Worm (Caenorhabditis elegans) whole organism, late embryonic: ENCODE data around the gene srx-125.

ENCODE experiments used
- C08G9.2 ChIP-seq: sonication (generic microtip); optimal IDR thresholded peaks from 2 replicates; lab custom pipeline; 2016; ENCODE audit warnings: mild to moderate bottlenecking, missing genetic modification characterization, moderate library complexity, missing compliant biosample characterization
- F13H6.1 ChIP-seq: sonication (generic microtip); optimal IDR thresholded peaks from 2 replicates; lab custom pipeline; 2016; ENCODE audit warnings: missing genetic modification characterization, missing compliant biosample characterization
- T23F11.4 ChIP-seq: fragments of 200-800 bp; sonication (Bioruptor generic); optimal IDR thresholded peaks from 2 replicates; lab custom pipeline; 2018; ENCODE audit warnings: mild to moderate bottlenecking, missing genetic modification characterization, missing compliant biosample characterization
- Y22D7AL.16 ChIP-seq: sonication (generic microtip); optimal IDR thresholded peaks from 2 replicates; lab custom pipeline; 2016; ENCODE audit warnings: missing genetic modification characterization, missing compliant biosample characterization
- ahr-1 ChIP-seq: sonication (generic microtip); optimal IDR thresholded peaks from 2 replicates; lab custom pipeline; 2016; ENCODE audit warnings: missing genetic modification characterization, missing compliant biosample characterization
- ama-1 ChIP-seq: fragments of 150-350 bp; optimal IDR thresholded peaks from 2 replicates; lab custom pipeline; 2014
- ceh-22 ChIP-seq: sonication (generic microtip); optimal IDR thresholded peaks from 2 replicates; lab custom pipeline; 2017; ENCODE audit warnings: missing biosample characterization, missing genetic modification characterization
- ceh-24 ChIP-seq: sonication (generic microtip); optimal IDR thresholded peaks from 2 replicates; lab custom pipeline; 2016; ENCODE audit warnings: mild to moderate bottlenecking, missing genetic modification characterization, missing compliant biosample characterization
- ceh-30 ChIP-seq: fragments of 150-350 bp; optimal IDR thresholded peaks from 2 replicates; lab custom pipeline; 2014; ENCODE audit warnings: missing biosample characterization, missing genetic modification characterization
- ceh-31 ChIP-seq: sonication (generic microtip); optimal IDR thresholded peaks from 2 replicates; lab custom pipeline; 2016; ENCODE audit warnings: missing genetic modification characterization, missing compliant biosample characterization
- che-1 ChIP-seq: sonication (generic microtip); optimal IDR thresholded peaks from 2 replicates; lab custom pipeline; 2016; ENCODE audit warnings: mild to moderate bottlenecking, missing genetic modification characterization, missing compliant biosample characterization
- elt-2 ChIP-seq: sonication (generic microtip); optimal IDR thresholded peaks from 2 replicates; lab custom pipeline; 2016; ENCODE audit warnings: missing genetic modification reagents, missing genetic modification characterization, missing compliant biosample characterization
- elt-4 ChIP-seq: sonication (generic microtip); optimal IDR thresholded peaks from 2 replicates; lab custom pipeline; 2016; ENCODE audit warnings: missing genetic modification characterization, missing compliant biosample characterization
- eyg-1 ChIP-seq: sonication (generic microtip); optimal IDR thresholded peaks from 2 replicates; lab custom pipeline; 2016; ENCODE audit warnings: missing genotype, missing genetic modification characterization, missing compliant biosample characterization
- gmeb-2 ChIP-seq: sonication (generic microtip); optimal IDR thresholded peaks from 2 replicates; lab custom pipeline; 2016; ENCODE audit warnings: missing genetic modification characterization, inconsistent platforms, missing compliant biosample characterization
- hlh-6 ChIP-seq: sonication (generic microtip); optimal IDR thresholded peaks from 2 replicates; lab custom pipeline; 2016; ENCODE audit warnings: missing genotype, missing genetic modification characterization, missing compliant biosample characterization
- hlh-8 ChIP-seq: sonication (generic microtip); optimal IDR thresholded peaks from 2 replicates; lab custom pipeline; 2016; ENCODE audit warnings: missing genotype, missing genetic modification characterization, missing compliant biosample characterization
- lin-11 ChIP-seq: fragments of 200-800 bp; sonication (Bioruptor generic); optimal IDR thresholded peaks from 2 replicates; lab custom pipeline; 2018; ENCODE audit warnings: mild to moderate bottlenecking, missing genetic modification characterization, missing compliant biosample characterization
- nhr-11 ChIP-seq: fragments of 150-350 bp; optimal IDR thresholded peaks from 2 replicates; lab custom pipeline; 2014; ENCODE audit warnings: missing biosample characterization, missing genetic modification characterization
- nhr-232 ChIP-seq: sonication (generic microtip); optimal IDR thresholded peaks from 2 replicates; lab custom pipeline; 2016; ENCODE audit warnings: missing genetic modification characterization, missing compliant biosample characterization
- pat-9 ChIP-seq: fragments of 200-800 bp; sonication (Bioruptor generic); optimal IDR thresholded peaks from 2 replicates; lab custom pipeline; 2018; ENCODE audit warnings: mild to moderate bottlenecking, missing genetic modification characterization, moderate library complexity, missing compliant biosample characterization
- pha-4 ChIP-seq: fragments of 150-350 bp; optimal IDR thresholded peaks from 2 replicates; lab custom pipeline; 2018; ENCODE audit warnings: missing biosample characterization, missing genetic modification reagents, missing genetic modification characterization
- pqm-1 ChIP-seq: sonication (generic microtip); optimal IDR thresholded peaks from 2 replicates; lab custom pipeline; 2016; ENCODE audit warnings: missing genetic modification characterization, missing compliant biosample characterization
- pros-1 ChIP-seq: fragments of 150-350 bp; optimal IDR thresholded peaks from 2 replicates; lab custom pipeline; 2014; ENCODE audit warnings: missing biosample characterization, missing genetic modification reagents, missing genetic modification characterization
- ref-2 ChIP-seq: sonication (generic microtip); optimal IDR thresholded peaks from 2 replicates; lab custom pipeline; 2016; ENCODE audit warnings: missing genetic modification characterization, missing compliant biosample characterization
- rnt-1 ChIP-seq: sonication (generic microtip); optimal IDR thresholded peaks from 2 replicates; lab custom pipeline; 2016; ENCODE audit warnings: missing genetic modification characterization, missing compliant biosample characterization
- syd-9 ChIP-seq: sonication (generic microtip); optimal IDR thresholded peaks from 2 replicates; lab custom pipeline; 2016; ENCODE audit warnings: mild to moderate bottlenecking, missing genetic modification characterization, moderate library complexity, missing compliant biosample characterization
- tbx-7 ChIP-seq: sonication (generic microtip); optimal IDR thresholded peaks from 2 replicates; lab custom pipeline; 2016; ENCODE audit warnings: missing genotype, missing genetic modification characterization, missing compliant biosample characterization
- unc-3 ChIP-seq, 2 experiments: fragments of 200-800 bp in 1 of 2; sonication (Bioruptor generic) in 1 of 2; sonication (generic microtip) in 1 of 2; conservative IDR thresholded peaks in 1 of 2; optimal IDR thresholded peaks in 1 of 2; 2 replicates each; pipeline versions ENCODE4 v1.3.6 to Lab custom; 2016 to 2022; ENCODE audit warnings: missing compliant biosample characterization in 2 of 2, missing genetic modification characterization in 2 of 2, missing genetic modification reagents in 1 of 2
- unc-42 ChIP-seq: sonication (generic microtip); optimal IDR thresholded peaks from 2 replicates; lab custom pipeline; 2016; ENCODE audit warnings: missing genotype, missing genetic modification characterization, missing compliant biosample characterization
- unc-55 ChIP-seq: sonication (generic microtip); optimal IDR thresholded peaks from 2 replicates; lab custom pipeline; 2017; ENCODE audit warnings: missing biosample characterization, missing genetic modification reagents, missing genetic modification characterization
- unc-86 ChIP-seq: sonication (generic microtip); optimal IDR thresholded peaks from 2 replicates; lab custom pipeline; 2016; ENCODE audit warnings: missing genetic modification characterization, missing compliant biosample characterization
- zip-5 ChIP-seq: sonication (generic microtip); optimal IDR thresholded peaks from 2 replicates; lab custom pipeline; 2016; ENCODE audit warnings: missing genetic modification characterization, missing compliant biosample characterization
- ztf-16 ChIP-seq: sonication (generic microtip); optimal IDR thresholded peaks from 2 replicates; lab custom pipeline; 2017; ENCODE audit warnings: missing genetic modification characterization, missing compliant biosample characterization

Gene srx-125

ce11 chrV:13369663-13370062, 2.5 kb downstream of the srx-125 start:
- TF ChIP-seq ref-2 (tag; lab: Kevin White, UChicago) (no peak), ceh-31 (tag; lab: Kevin White, UChicago) (no peak), hlh-8 (no peak)

- TF ChIP-seq che-1: no peak
- TF ChIP-seq gmeb-2 (tag; lab: Kevin White, UChicago): no peak
- no peak for TF ChIP-seq Y22D7AL.16 (tag; lab: Kevin White, UChicago)
- TF ChIP-seq unc-86: no peak
- TF ChIP-seq ceh-22 (tag; lab: Kevin White, UChicago): no peak
- TF ChIP-seq unc-55 (GFP tag; lab: Kevin White, UChicago): no peak
- TF ChIP-seq T23F11.4 (GFP tag; lab: Kevin White, UChicago): no peak
- TF ChIP-seq F13H6.1 (tag; lab: Kevin White, UChicago): no peak
- TF ChIP-seq nhr-11: no peak
Observed at ce11 chrV:13370265-13370664, 3.1 kb downstream of the srx-125 start.

ce11 chrV:13371336-13371735, 4.2 kb downstream of the srx-125 start:
- no peak for TF ChIP-seq pha-4 (tag; lab: Kevin White, UChicago)
- peak; percentile 49 for TF ChIP-seq F13H6.1 (tag; lab: Kevin White, UChicago)
- peak; percentile 34 for TF ChIP-seq ceh-31 (tag; lab: Kevin White, UChicago)
- TF ChIP-seq C08G9.2 (tag; lab: Kevin White, UChicago): no peak
- no peak for TF ChIP-seq lin-11
- peak; percentile 1 for TF ChIP-seq pros-1 (tag; lab: Kevin White, UChicago)
- no peak for TF ChIP-seq ceh-30 (tag; lab: Kevin White, UChicago)
- TF ChIP-seq ama-1 (lab: Kevin White, UChicago): no peak
- TF ChIP-seq syd-9 (tag; lab: Kevin White, UChicago): no peak
- no peak for TF ChIP-seq Y22D7AL.16 (tag; lab: Kevin White, UChicago)

- TF ChIP-seq elt-2: peak; percentile 61
- TF ChIP-seq ahr-1: no peak
Observed at ce11 chrV:13372821-13373220, 5.7 kb downstream of the srx-125 start.

- no peak for TF ChIP-seq tbx-7
- no peak for TF ChIP-seq unc-42 (tag; lab: Kevin White, UChicago)
- no peak for TF ChIP-seq ztf-16
- TF ChIP-seq hlh-8: no peak
- TF ChIP-seq pha-4 (tag; lab: Kevin White, UChicago): no peak
- peak; percentile 26 for TF ChIP-seq pqm-1 (tag; lab: Kevin White, UChicago)
- no peak for TF ChIP-seq pat-9 (tag; lab: Kevin White, UChicago)
- TF ChIP-seq nhr-232 (tag; lab: Kevin White, UChicago): no peak
- TF ChIP-seq hlh-6: no peak
- TF ChIP-seq zip-5 (tag; lab: Kevin White, UChicago): no peak
- no peak for TF ChIP-seq rnt-1 (tag; lab: Kevin White, UChicago)
- TF ChIP-seq Y22D7AL.16 (tag; lab: Kevin White, UChicago): no peak
- TF ChIP-seq lin-11: no peak
- no peak for TF ChIP-seq ceh-24 (tag; lab: Kevin White, UChicago)
- TF ChIP-seq eyg-1 (tag; lab: Kevin White, UChicago): no peak
- no peak for TF ChIP-seq elt-4 (tag; lab: Kevin White, UChicago)
- peak; percentile 48 for TF ChIP-seq elt-2
Observed at ce11 chrV:13373643-13374042, 6.5 kb downstream of the srx-125 start.

- TF ChIP-seq ceh-31 (tag; lab: Kevin White, UChicago) (peak; percentile 28), unc-55 (GFP tag; lab: Kevin White, UChicago) (peak; percentile 8), unc-3 (GFP tag; conservative IDR thresholded peaks at IDR 0.05; lab: Robert Waterston, UW) (no peak), unc-3 (tag; optimal IDR thresholded peaks at IDR 0.05; lab: Kevin White, UChicago) (no peak), hlh-6 (no peak)
Observed at ce11 chrV:13374532-13374931, 7.4 kb downstream of the srx-125 start.
